Worm (Caenorhabditis elegans) whole organism, mixed stage, embryonic: Measurements from ENCODE around the gene F23A7.3.

Experiments
- elt-3 ChIP-seq: fragments of 150-350 bp; optimal IDR thresholded peaks from 2 replicates; lab custom pipeline; 2014; ENCODE audit warnings: missing biosample characterization, missing genetic modification characterization
- lsy-2 ChIP-seq: fragments of 150-350 bp; optimal IDR thresholded peaks from 2 replicates; lab custom pipeline; 2014; ENCODE audit warnings: missing biosample characterization, missing genetic modification characterization
- snpc-4 ChIP-seq: fragments of 150-350 bp; optimal IDR thresholded peaks from 2 replicates; lab custom pipeline; 2014; ENCODE audit warnings: missing biosample characterization, missing genetic modification characterization
- unc-62 ChIP-seq: fragments of 150-350 bp; optimal IDR thresholded peaks from 2 replicates; lab custom pipeline; 2014; ENCODE audit warnings: missing biosample characterization, missing genetic modification reagents, missing genetic modification characterization

- TF ChIP-seq lsy-2 (tag; lab: Kevin White, UChicago): no peak
- no peak for TF ChIP-seq snpc-4 (tag; lab: Kevin White, UChicago)
- TF ChIP-seq elt-3 (tag; lab: Kevin White, UChicago): no peak
- no peak for TF ChIP-seq unc-62
These were observed 51.3 kb downstream of the F23A7.3 start for ce11 chrX:16271147-16271546.
